Fruit fly (Drosophila melanogaster) whole organism, pupa: ENCODE measurements around the gene APP-BP1.

Source experiments
- CG10348 ChIP-seq: fragments of 200-800 bp; sonication (Bioruptor generic); IDR thresholded peaks from 2 replicates; pipeline ENCODE4 v1.3.6; 2022; ENCODE audit warnings: missing biosample characterization, missing genetic modification characterization
- CG12605 ChIP-seq: fragments of 200-800 bp; sonication (Bioruptor generic); IDR thresholded peaks from 2 replicates; pipeline ENCODE4 v1.3.6; 2022; ENCODE audit warnings: missing biosample characterization, missing genetic modification characterization
- CG13204 ChIP-seq: fragments of 200-800 bp; sonication (Bioruptor generic); optimal IDR thresholded peaks from 2 replicates; lab custom pipeline; 2018; ENCODE audit warnings: missing biosample characterization, mild to moderate bottlenecking, missing genetic modification characterization, moderate library complexity
- CG14655 ChIP-seq: fragments of 200-800 bp; sonication (Bioruptor generic); optimal IDR thresholded peaks from 3 replicates; lab custom pipeline; 2017; ENCODE audit warnings: mild to moderate bottlenecking, missing biosample characterization, missing genetic modification reagents, missing genetic modification characterization
- CG15710 ChIP-seq: fragments of 200-800 bp; sonication (Bioruptor generic); optimal IDR thresholded peaks from 2 replicates; lab custom pipeline; 2018; ENCODE audit warnings: missing biosample characterization, mild to moderate bottlenecking, missing genetic modification characterization, moderate library complexity
- CG17806 ChIP-seq: fragments of 200-800 bp; sonication (Bioruptor generic); optimal IDR thresholded peaks from 2 replicates; lab custom pipeline; 2018; ENCODE audit warnings: missing biosample characterization, mild to moderate bottlenecking, missing genetic modification characterization, moderate library complexity
- CG32121 ChIP-seq: fragments of 200-800 bp; sonication (Bioruptor generic); IDR thresholded peaks from 2 replicates; pipeline ENCODE4 v1.3.6; 2022; ENCODE audit warnings: missing biosample characterization, missing genetic modification characterization
- CG34367 ChIP-seq: fragments of 200-800 bp; sonication (Bioruptor generic); optimal IDR thresholded peaks from 2 replicates; lab custom pipeline; 2018; ENCODE audit warnings: missing biosample characterization, mild to moderate bottlenecking, missing genetic modification characterization
- CG4496 ChIP-seq: fragments of 200-800 bp; sonication (Bioruptor generic); IDR thresholded peaks from 3 replicates; pipeline ENCODE4 v1.3.6; 2022; ENCODE audit warnings: missing biosample characterization, missing genetic modification characterization
- CG8159 ChIP-seq: fragments of 200-800 bp; sonication (Bioruptor generic); optimal IDR thresholded peaks from 3 replicates; lab custom pipeline; 2018; ENCODE audit warnings: missing biosample characterization, mild to moderate bottlenecking, missing genetic modification characterization, moderate library complexity
- CG8301 ChIP-seq: fragments of 200-800 bp; sonication (Bioruptor generic); optimal IDR thresholded peaks from 2 replicates; lab custom pipeline; 2018; ENCODE audit warnings: missing biosample characterization, mild to moderate bottlenecking, missing genetic modification characterization
- CG9948 ChIP-seq: fragments of 200-800 bp; sonication (Bioruptor generic); optimal IDR thresholded peaks from 2 replicates; lab custom pipeline; 2018; ENCODE audit warnings: missing biosample characterization, mild to moderate bottlenecking, missing genetic modification characterization, moderate library complexity
- D1 ChIP-seq: fragments of 200-800 bp; sonication (Bioruptor generic); optimal IDR thresholded peaks from 2 replicates; lab custom pipeline; 2018; ENCODE audit warnings: missing biosample characterization, mild to moderate bottlenecking, missing genetic modification characterization, moderate library complexity
- EcR ChIP-seq: fragments of 200-800 bp; sonication (Bioruptor generic); optimal IDR thresholded peaks from 3 replicates; lab custom pipeline; 2019; ENCODE audit warnings: missing biosample characterization, missing genetic modification characterization, mild to moderate bottlenecking, moderate library complexity, missing genetic modification reagents
- Ets98B ChIP-seq: fragments of 200-800 bp; sonication (Bioruptor generic); IDR thresholded peaks from 2 replicates; pipeline ENCODE4 v1.3.6; 2022; ENCODE audit warnings: missing biosample characterization, missing genetic modification characterization
- Pif1A ChIP-seq: fragments of 200-800 bp; sonication (Bioruptor generic); optimal IDR thresholded peaks from 3 replicates; lab custom pipeline; 2016; ENCODE audit warnings: missing biosample characterization, missing genetic modification characterization
- Pif1B ChIP-seq: fragments of 200-800 bp; sonication (Bioruptor generic); optimal IDR thresholded peaks from 3 replicates; lab custom pipeline; 2016; ENCODE audit warnings: missing biosample characterization, missing genetic modification characterization
- Snoo ChIP-seq: fragments of 200-800 bp; sonication (Bioruptor generic); optimal IDR thresholded peaks from 3 replicates; lab custom pipeline; 2017; ENCODE audit warnings: missing biosample characterization, mild to moderate bottlenecking, missing genetic modification characterization, inconsistent platforms
- fd96Ca ChIP-seq: fragments of 200-800 bp; sonication (Bioruptor generic); IDR thresholded peaks from 3 replicates; pipeline ENCODE4 v1.3.6; 2022; ENCODE audit warnings: missing biosample characterization, missing genetic modification characterization
- gl ChIP-seq: fragments of 200-800 bp; sonication (Bioruptor generic); optimal IDR thresholded peaks from 2 replicates; lab custom pipeline; 2018; ENCODE audit warnings: missing biosample characterization, mild to moderate bottlenecking, missing genetic modification characterization
- rn ChIP-seq: fragments of 200-800 bp; sonication (Bioruptor generic); IDR thresholded peaks from 2 replicates; pipeline ENCODE4 v1.3.6; 2022; ENCODE audit warnings: missing biosample characterization, missing genetic modification characterization

The APP-BP1 gene

dm6 chr3L:11107935-11108334, 9.7 kb downstream of the APP-BP1 start, which contains the start of gene CG12522:
Gene CG12522 (plus strand): TSS chr3L:11108235.
- TF ChIP-seq CG34367 (tag; lab: Kevin White, UChicago) (no peak), Snoo (no peak), CG12605 (GFP tag; lab: Robert Waterston, UW) (no peak), fd96Ca (no peak), CG4496 (GFP tag; lab: Robert Waterston, UW) (no peak), gl (tag; lab: Kevin White, UChicago) (no peak), CG13204 (GFP tag; lab: Kevin White, UChicago) (no peak), CG8159 (no peak), CG10348 (GFP tag; lab: Robert Waterston, UW) (no peak), EcR (GFP tag; lab: Kevin White, UChicago) (no peak), Ets98B (GFP tag; lab: Robert Waterston, UW) (no peak), CG17806 (tag; lab: Kevin White, UChicago) (no peak), Pif1A (GFP tag; lab: Kevin White, UChicago) (no peak)

DNA sequence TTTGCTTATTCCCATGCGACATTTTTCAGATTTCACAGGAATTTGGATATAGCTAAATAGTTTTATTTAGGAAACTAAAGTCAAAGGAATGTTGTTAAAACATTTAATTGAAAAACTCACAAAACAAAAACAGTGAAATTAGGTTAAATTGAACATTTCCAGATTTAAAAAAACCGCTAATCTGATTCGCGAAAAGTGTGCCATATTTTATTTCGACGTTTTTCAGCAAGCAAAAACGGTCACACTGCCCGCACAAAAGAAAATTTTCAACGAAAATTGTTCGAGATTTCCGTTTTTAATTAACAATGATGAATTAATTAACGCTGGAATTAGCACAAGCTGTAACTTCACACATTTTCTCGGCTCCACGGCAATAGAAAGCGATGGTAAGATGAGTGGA, 11.2 kb downstream of the APP-BP1 start, which contains the start of the genes CG34012 and emei:
CG34012 (minus strand) TSS at position 52 of the 400 bp plus-strand sequence.
emei (plus strand) TSS at position 237 of the 400 bp plus-strand sequence.
- TF ChIP-seq gl (tag; lab: Kevin White, UChicago) (no peak), CG17806 (tag; lab: Kevin White, UChicago) (no peak), CG32121 (GFP tag; lab: Robert Waterston, UW) (no peak), Ets98B (GFP tag; lab: Robert Waterston, UW) (no peak), fd96Ca (no peak), Snoo (no peak), CG15710 (no peak)
- TF ChIP-seq, all 21 proteins: peak for 0

- no peak for TF ChIP-seq Ets98B (GFP tag; lab: Robert Waterston, UW)
- no peak for TF ChIP-seq Pif1A (GFP tag; lab: Kevin White, UChicago)
- TF ChIP-seq rn (GFP tag; lab: Robert Waterston, UW) = peak; percentile 46; the same call in 1 of the 2 replicates
Observed at dm6 chr3L:11112427-11112826, 14.2 kb downstream of the APP-BP1 start.

- peak; percentile 78 for TF ChIP-seq EcR (GFP tag; lab: Kevin White, UChicago)
- peak; percentile 58; the same call in 1 of the 2 replicates for TF ChIP-seq Ets98B (GFP tag; lab: Robert Waterston, UW)
- peak; percentile 76 for TF ChIP-seq gl (tag; lab: Kevin White, UChicago)
- TF ChIP-seq CG32121 (GFP tag; lab: Robert Waterston, UW) = no peak
- TF ChIP-seq CG8159 = peak; percentile 41
- TF ChIP-seq CG15710 = peak; percentile 41
- no peak for TF ChIP-seq D1 (tag; lab: Kevin White, UChicago)
- peak; percentile 51 for TF ChIP-seq Pif1B (GFP tag; lab: Kevin White, UChicago)
- TF ChIP-seq rn (GFP tag; lab: Robert Waterston, UW) = no peak
- no peak for TF ChIP-seq CG14655 (GFP tag; lab: Kevin White, UChicago)
- peak; percentile 65 for TF ChIP-seq Snoo
- no peak for TF ChIP-seq CG9948 (tag; lab: Kevin White, UChicago)
- TF ChIP-seq fd96Ca = no peak
- TF ChIP-seq CG34367 (tag; lab: Kevin White, UChicago) = peak; percentile 53
- TF ChIP-seq CG17806 (tag; lab: Kevin White, UChicago) = no peak
- peak; percentile 63 for TF ChIP-seq CG12605 (GFP tag; lab: Robert Waterston, UW)
- no peak for TF ChIP-seq CG13204 (GFP tag; lab: Kevin White, UChicago)
- TF ChIP-seq CG4496 (GFP tag; lab: Robert Waterston, UW) = peak; percentile 62; the same call in 1 of the 3 replicates
- no peak for TF ChIP-seq CG10348 (GFP tag; lab: Robert Waterston, UW)
- peak; percentile 74 for TF ChIP-seq Pif1A (GFP tag; lab: Kevin White, UChicago)
- peak; percentile 46 for TF ChIP-seq CG8301 (tag; lab: Kevin White, UChicago)
- TF ChIP-seq, all 21 proteins: peak for 12
Observed at dm6 chr3L:11113198-11114197, 15.3 kb downstream of the APP-BP1 start, which contains the start of gene Sod1. Gene Sod1 (minus strand): TSS chr3L:11113740.

- no peak for TF ChIP-seq CG32121 (GFP tag; lab: Robert Waterston, UW)
- TF ChIP-seq EcR (GFP tag; lab: Kevin White, UChicago) = no peak
- no peak for TF ChIP-seq CG8301 (tag; lab: Kevin White, UChicago)
- no peak for TF ChIP-seq CG9948 (tag; lab: Kevin White, UChicago)
- no peak for TF ChIP-seq CG8159
- TF ChIP-seq CG12605 (GFP tag; lab: Robert Waterston, UW) = no peak
- TF ChIP-seq Pif1A (GFP tag; lab: Kevin White, UChicago) = no peak
- TF ChIP-seq CG14655 (GFP tag; lab: Kevin White, UChicago) = no peak
- no peak for TF ChIP-seq Snoo
- TF ChIP-seq D1 (tag; lab: Kevin White, UChicago) = no peak
- TF ChIP-seq CG4496 (GFP tag; lab: Robert Waterston, UW) = no peak
- no peak for TF ChIP-seq Pif1B (GFP tag; lab: Kevin White, UChicago)
- TF ChIP-seq, all 21 proteins: peak for 0
Observed at dm6 chr3L:11117733-11118132, 19.5 kb downstream of the APP-BP1 start.
